Worm (Caenorhabditis elegans) whole organism, young adult: ENCODE results near the gene F08H9.4.

Experiments used
- C17E4.6 ChIP-seq: fragments of 200-800 bp; sonication (Bioruptor generic); IDR thresholded peaks from 2 replicates; pipeline ENCODE4 v1.3.6; 2022; ENCODE audit warnings: missing genetic modification reagents, missing genetic modification characterization, missing compliant biosample characterization
- F22D6.2 ChIP-seq: sonication (generic microtip); optimal IDR thresholded peaks from 2 replicates; lab custom pipeline; 2016; ENCODE audit warnings: mild to moderate bottlenecking, missing genetic modification characterization, missing compliant biosample characterization
- F49E8.2 ChIP-seq: sonication (generic microtip); optimal IDR thresholded peaks from 3 replicates; lab custom pipeline; 2017; ENCODE audit warnings: missing genetic modification characterization, mild to moderate bottlenecking, missing compliant biosample characterization, antibody characterized with exemption, moderate library complexity; ENCODE audit not compliant: insufficient read depth
- F55B11.4 ChIP-seq: sonication (generic microtip); optimal IDR thresholded peaks from 2 replicates; lab custom pipeline; 2016; ENCODE audit warnings: missing compliant biosample characterization, missing genetic modification characterization, borderline replicate concordance; ENCODE audit not compliant: insufficient read depth
- K12H6.12 ChIP-seq: fragments of 200-800 bp; sonication (Bioruptor generic); optimal IDR thresholded peaks from 2 replicates; lab custom pipeline; 2018; ENCODE audit warnings: mild to moderate bottlenecking, missing genetic modification characterization, missing compliant biosample characterization
- T26A5.8 ChIP-seq: sonication (generic microtip); optimal IDR thresholded peaks from 2 replicates; lab custom pipeline; 2016; ENCODE audit warnings: missing genetic modification characterization, missing compliant biosample characterization
- Y53F4B.3 ChIP-seq: fragments of 200-800 bp; sonication (Bioruptor generic); IDR thresholded peaks from 2 replicates; pipeline ENCODE4 v1.3.6; 2022; ENCODE audit warnings: missing genetic modification reagents, missing genetic modification characterization, missing compliant biosample characterization
- Y95B8A.8 ChIP-seq: fragments of 200-800 bp; sonication (Bioruptor generic); IDR thresholded peaks from 2 replicates; pipeline ENCODE4 v1.3.6; 2022; ENCODE audit warnings: missing genetic modification reagents, missing genetic modification characterization, missing compliant biosample characterization
- akir-1 ChIP-seq: fragments of 200-800 bp; sonication (Bioruptor generic); optimal IDR thresholded peaks from 2 replicates; lab custom pipeline; 2018; ENCODE audit warnings: mild to moderate bottlenecking, missing genetic modification characterization, moderate library complexity, missing compliant biosample characterization
- aptf-3 ChIP-seq: fragments of 200-800 bp; sonication (Bioruptor generic); IDR thresholded peaks from 2 replicates; pipeline ENCODE4 v1.3.6; 2022; ENCODE audit warnings: missing genetic modification characterization, missing compliant biosample characterization
- athp-1 ChIP-seq: sonication (generic microtip); optimal IDR thresholded peaks from 2 replicates; lab custom pipeline; 2017; ENCODE audit warnings: mild to moderate bottlenecking, missing genetic modification characterization, missing compliant biosample characterization
- attf-6 ChIP-seq: fragments of 200-800 bp; sonication (Bioruptor generic); IDR thresholded peaks from 2 replicates; pipeline ENCODE4 v1.3.6; 2022; ENCODE audit warnings: missing genetic modification reagents, missing genetic modification characterization, missing compliant biosample characterization
- ccch-3 ChIP-seq: fragments of 200-800 bp; sonication (Bioruptor generic); optimal IDR thresholded peaks from 2 replicates; lab custom pipeline; 2018; ENCODE audit warnings: mild to moderate bottlenecking, missing genetic modification characterization, missing compliant biosample characterization
- cebp-1 ChIP-seq, 2 experiments: fragments of 200-800 bp in 1 of 2; sonication (Bioruptor generic) in 1 of 2; sonication (generic microtip) in 1 of 2; IDR thresholded peaks in 1 of 2; optimal IDR thresholded peaks in 1 of 2; 2 replicates each; pipeline versions ENCODE4 v1.3.6 to Lab custom; 2017 to 2022; ENCODE audit warnings: missing compliant biosample characterization in 2 of 2, missing genetic modification characterization in 2 of 2, mild to moderate bottlenecking in 1 of 2, missing genetic modification reagents in 1 of 2, moderate library complexity in 1 of 2
- dox-1 ChIP-seq: fragments of 200-800 bp; sonication (Bioruptor generic); IDR thresholded peaks from 2 replicates; pipeline ENCODE4 v1.3.6; 2022; ENCODE audit warnings: missing genetic modification reagents, missing genetic modification characterization, missing compliant biosample characterization
- dpff-1 ChIP-seq: sonication (generic microtip); optimal IDR thresholded peaks from 2 replicates; lab custom pipeline; 2017; ENCODE audit warnings: mild to moderate bottlenecking, missing genetic modification characterization, missing compliant biosample characterization
- efl-1 ChIP-seq: fragments of 150-350 bp; optimal IDR thresholded peaks from 2 replicates; lab custom pipeline; 2014; ENCODE audit warnings: missing biosample characterization, missing genetic modification reagents, missing genetic modification characterization
- fkh-3 ChIP-seq: sonication (generic microtip); optimal IDR thresholded peaks from 2 replicates; lab custom pipeline; 2016; ENCODE audit warnings: mild to moderate bottlenecking, missing genetic modification characterization, missing compliant biosample characterization
- hlh-12 ChIP-seq: sonication (generic microtip); optimal IDR thresholded peaks from 2 replicates; lab custom pipeline; 2016; ENCODE audit warnings: missing genetic modification characterization, missing compliant biosample characterization
- hmg-1.2 ChIP-seq: fragments of 200-800 bp; sonication (Bioruptor generic); IDR thresholded peaks from 2 replicates; pipeline ENCODE4 v1.3.6; 2022; ENCODE audit warnings: missing genetic modification reagents, missing genetic modification characterization, missing compliant biosample characterization
- let-607 ChIP-seq, 2 experiments: fragments of 200-800 bp in 1 of 2; sonication (Bioruptor generic) in 1 of 2; sonication (generic microtip) in 1 of 2; optimal IDR thresholded peaks; 2 replicates each; lab custom pipeline; 2016 to 2018; ENCODE audit warnings: mild to moderate bottlenecking in 2 of 2, missing compliant biosample characterization in 2 of 2, missing genetic modification characterization in 2 of 2, moderate library complexity in 2 of 2, missing genotype in 1 of 2
- madf-10 ChIP-seq: sonication (generic microtip); optimal IDR thresholded peaks from 2 replicates; lab custom pipeline; 2016; ENCODE audit warnings: mild to moderate bottlenecking, missing genetic modification characterization, missing compliant biosample characterization
- madf-3 ChIP-seq: fragments of 200-800 bp; sonication (Bioruptor generic); IDR thresholded peaks from 2 replicates; pipeline ENCODE4 v1.3.6; 2022; ENCODE audit warnings: missing genetic modification reagents, missing genetic modification characterization, missing compliant biosample characterization
- madf-8 ChIP-seq: fragments of 200-800 bp; sonication (Bioruptor generic); conservative IDR thresholded peaks from 2 replicates; pipeline ENCODE4 v1.3.6; 2022; ENCODE audit warnings: missing genetic modification reagents, missing genetic modification characterization, missing compliant biosample characterization
- mxl-1 ChIP-seq: sonication (generic microtip); optimal IDR thresholded peaks from 2 replicates; lab custom pipeline; 2016; ENCODE audit warnings: missing genetic modification characterization, missing compliant biosample characterization
- nhr-179 ChIP-seq: sonication (generic microtip); optimal IDR thresholded peaks from 2 replicates; lab custom pipeline; 2016; ENCODE audit warnings: mild to moderate bottlenecking, missing genetic modification characterization, missing compliant biosample characterization
- rcor-1 ChIP-seq: fragments of 200-800 bp; sonication (Bioruptor generic); IDR thresholded peaks from 2 replicates; pipeline ENCODE4 v1.3.6; 2022; ENCODE audit warnings: missing genetic modification reagents, missing genetic modification characterization, missing compliant biosample characterization
- snpc-1.3 ChIP-seq: sonication (generic microtip); optimal IDR thresholded peaks from 2 replicates; lab custom pipeline; 2017; ENCODE audit warnings: missing genetic modification characterization, mild to moderate bottlenecking, missing compliant biosample characterization, antibody characterized with exemption, moderate library complexity, missing genotype, missing genetic modification reagents; ENCODE audit not compliant: insufficient read depth
- somi-1 ChIP-seq: fragments of 200-800 bp; sonication (Bioruptor generic); optimal IDR thresholded peaks from 2 replicates; lab custom pipeline; 2018; ENCODE audit warnings: mild to moderate bottlenecking, missing genetic modification characterization, missing compliant biosample characterization
- unc-130 ChIP-seq: sonication (generic microtip); optimal IDR thresholded peaks from 2 replicates; lab custom pipeline; 2016; ENCODE audit warnings: missing genetic modification reagents, missing genetic modification characterization, missing compliant biosample characterization
- xnd-1 ChIP-seq: sonication (generic microtip); optimal IDR thresholded peaks from 2 replicates; lab custom pipeline; 2016; ENCODE audit warnings: missing genotype, missing genetic modification reagents, missing genetic modification characterization, missing compliant biosample characterization
- zfh-2 ChIP-seq: fragments of 200-800 bp; sonication (Bioruptor generic); conservative IDR thresholded peaks from 2 replicates; pipeline ENCODE4 v1.3.6; 2022; ENCODE audit warnings: missing genetic modification reagents, missing genetic modification characterization, missing compliant biosample characterization

Gene F08H9.4

ce11 chrV:14446453-14446852, 17.8 kb downstream of the F08H9.4 start:
- peak; percentile 56; the same call in 1 of the 2 replicates for TF ChIP-seq zfh-2 (GFP tag; lab: Robert Waterston, UW)
- no peak for TF ChIP-seq F49E8.2 (tag; lab: Kevin White, UChicago)
- TF ChIP-seq athp-1 (tag; lab: Kevin White, UChicago): no peak
- no peak for TF ChIP-seq attf-6 (GFP tag; lab: Robert Waterston, UW)
- no peak for TF ChIP-seq madf-8 (GFP tag; lab: Robert Waterston, UW)
- no peak for TF ChIP-seq hmg-1.2

ce11 chrV:14440841-14441240, 23.4 kb downstream of the F08H9.4 start, which contains the start of gene F23B12.4:
TSS of gene F23B12.4 (plus strand) at chrV:14441141.
- TF ChIP-seq dox-1 (GFP tag; lab: Robert Waterston, UW) (no peak), F22D6.2 (tag; lab: Kevin White, UChicago) (no peak), snpc-1.3 (tag; lab: Kevin White, UChicago) (no peak)

ce11 chrV:14439236-14439635, 25.0 kb downstream of the F08H9.4 start:
- no peak for TF ChIP-seq let-607 (tag; optimal IDR thresholded peaks at IDR 0.05; lab: Kevin White, UChicago)
- no peak for TF ChIP-seq mxl-1 (tag; lab: Kevin White, UChicago)
- TF ChIP-seq rcor-1: no peak
- no peak for TF ChIP-seq unc-130 (GFP tag; lab: Kevin White, UChicago)
- TF ChIP-seq C17E4.6 (GFP tag; lab: Robert Waterston, UW): no peak
- no peak for TF ChIP-seq aptf-3 (GFP tag; lab: Robert Waterston, UW)
- TF ChIP-seq madf-10 (tag; lab: Kevin White, UChicago): no peak
- no peak for TF ChIP-seq F55B11.4
- no peak for TF ChIP-seq F49E8.2 (tag; lab: Kevin White, UChicago)
- no peak for TF ChIP-seq athp-1 (tag; lab: Kevin White, UChicago)
- no peak for TF ChIP-seq T26A5.8 (tag; lab: Kevin White, UChicago)
- TF ChIP-seq cebp-1 (GFP tag; IDR thresholded peaks at IDR 0.05; lab: Robert Waterston, UW): no peak
- TF ChIP-seq cebp-1 (tag; optimal IDR thresholded peaks at IDR 0.05; lab: Kevin White, UChicago): no peak
- no peak for TF ChIP-seq somi-1 (GFP tag; lab: Kevin White, UChicago)
- no peak for TF ChIP-seq hmg-1.2
- TF ChIP-seq akir-1 (GFP tag; lab: Kevin White, UChicago): no peak

- TF ChIP-seq dpff-1 (tag; lab: Kevin White, UChicago): no peak
- TF ChIP-seq fkh-3 (tag; lab: Kevin White, UChicago): no peak
- TF ChIP-seq ccch-3: no peak
- TF ChIP-seq Y95B8A.8 (GFP tag; lab: Robert Waterston, UW): no peak
- no peak for TF ChIP-seq Y53F4B.3 (GFP tag; lab: Robert Waterston, UW)
- TF ChIP-seq madf-10 (tag; lab: Kevin White, UChicago): no peak
- TF ChIP-seq nhr-179 (tag; lab: Kevin White, UChicago): no peak
- no peak for TF ChIP-seq efl-1 (GFP tag; lab: Kevin White, UChicago)
- no peak for TF ChIP-seq dox-1 (GFP tag; lab: Robert Waterston, UW)
- no peak for TF ChIP-seq unc-130 (GFP tag; lab: Kevin White, UChicago)
- TF ChIP-seq hlh-12 (tag; lab: Kevin White, UChicago): no peak
- no peak for TF ChIP-seq attf-6 (GFP tag; lab: Robert Waterston, UW)
- TF ChIP-seq, all 124 proteins: peak for 0
Measured at ce11 chrV:14438099-14438739, 26.0 kb downstream of the F08H9.4 start.

ce11 chrV:14437355-14437754, 26.9 kb downstream of the F08H9.4 start:
- TF ChIP-seq madf-3: no peak
- no peak for TF ChIP-seq xnd-1 (tag; lab: Kevin White, UChicago)
- TF ChIP-seq K12H6.12 (tag; lab: Kevin White, UChicago): no peak
- TF ChIP-seq, all 124 proteins: peak for 0
